Worm (Caenorhabditis elegans) whole organism, L4 larva: ENCODE results near the gene ZK829.7.
A peak's percentile ranks its signal among the peaks of the same experiment; 100 is the strongest.

Experiments used
- D1046.2 ChIP-seq: fragments of 200-800 bp; sonication (Bioruptor generic); IDR thresholded peaks from 2 replicates; pipeline ENCODE4 v1.3.6; 2022; ENCODE audit warnings: missing genetic modification characterization, missing compliant biosample characterization
- F10B5.3 ChIP-seq: sonication (generic microtip); optimal IDR thresholded peaks from 2 replicates; lab custom pipeline; 2016; ENCODE audit warnings: mild to moderate bottlenecking, missing genetic modification characterization, missing compliant biosample characterization
- F26F4.8 ChIP-seq: fragments of 200-800 bp; sonication (Bioruptor generic); conservative IDR thresholded peaks from 2 replicates; pipeline ENCODE4 v1.3.6; 2022; ENCODE audit warnings: missing genetic modification characterization, missing compliant biosample characterization
- F37D6.2 ChIP-seq: sonication (generic microtip); optimal IDR thresholded peaks from 2 replicates; lab custom pipeline; 2016; ENCODE audit warnings: mild to moderate bottlenecking, missing genetic modification characterization, missing compliant biosample characterization
- F49E8.2 ChIP-seq: sonication (generic microtip); optimal IDR thresholded peaks from 2 replicates; lab custom pipeline; 2016; ENCODE audit warnings: missing compliant biosample characterization, mild to moderate bottlenecking, missing genetic modification characterization, borderline replicate concordance
- Y105C5A.15 ChIP-seq: fragments of 200-800 bp; sonication (Bioruptor generic); IDR thresholded peaks from 2 replicates; pipeline ENCODE4 v1.3.6; 2022; ENCODE audit warnings: missing genetic modification characterization, missing compliant biosample characterization
- Y48G9A.11 ChIP-seq: fragments of 200-800 bp; sonication (Bioruptor generic); IDR thresholded peaks from 2 replicates; pipeline ENCODE4 v1.3.6; 2022; ENCODE audit warnings: missing genetic modification reagents, missing genetic modification characterization, missing compliant biosample characterization
- Y5F2A.4 ChIP-seq: fragments of 200-800 bp; sonication (Bioruptor generic); optimal IDR thresholded peaks from 2 replicates; lab custom pipeline; 2018; ENCODE audit warnings: mild to moderate bottlenecking, missing genetic modification characterization, missing compliant biosample characterization
- Y75B8A.6 ChIP-seq: fragments of 200-800 bp; sonication (Bioruptor generic); IDR thresholded peaks from 2 replicates; pipeline ENCODE4 v1.3.6; 2022; ENCODE audit warnings: missing genetic modification reagents, missing genetic modification characterization, missing compliant biosample characterization
- ZK337.2 ChIP-seq: fragments of 200-800 bp; sonication (Bioruptor generic); IDR thresholded peaks from 2 replicates; pipeline ENCODE4 v1.3.6; 2022; ENCODE audit warnings: missing genetic modification reagents, missing genetic modification characterization, missing compliant biosample characterization
- aly-2 ChIP-seq: sonication (generic microtip); optimal IDR thresholded peaks from 2 replicates; lab custom pipeline; 2018; ENCODE audit warnings: missing biosample characterization, missing genetic modification characterization
- attf-4 ChIP-seq: sonication (generic microtip); optimal IDR thresholded peaks from 3 replicates; lab custom pipeline; 2017; ENCODE audit warnings: missing biosample characterization, missing genetic modification characterization
- ceh-32 ChIP-seq: sonication (generic microtip); optimal IDR thresholded peaks from 2 replicates; lab custom pipeline; 2016; ENCODE audit warnings: mild to moderate bottlenecking, missing genetic modification characterization, missing compliant biosample characterization; ENCODE audit not compliant: poor library complexity
- ceh-44 ChIP-seq: fragments of 200-800 bp; sonication (Bioruptor generic); IDR thresholded peaks from 2 replicates; pipeline ENCODE4 v1.3.6; 2022; ENCODE audit warnings: missing genetic modification reagents, missing genetic modification characterization, missing compliant biosample characterization
- ceh-62 ChIP-seq: sonication (generic microtip); optimal IDR thresholded peaks from 2 replicates; lab custom pipeline; 2017; ENCODE audit warnings: missing biosample characterization, missing genetic modification characterization
- ceh-82 ChIP-seq: sonication (generic microtip); optimal IDR thresholded peaks from 2 replicates; lab custom pipeline; 2017; ENCODE audit warnings: missing biosample characterization, missing genetic modification characterization
- ces-1 ChIP-seq: fragments of 150-350 bp; sonication (generic microtip); optimal IDR thresholded peaks from 4 replicates; lab custom pipeline; 2014; ENCODE audit warnings: missing biosample characterization, missing genetic modification reagents, missing genetic modification characterization
- ctbp-1 ChIP-seq: fragments of 200-800 bp; sonication (Bioruptor generic); IDR thresholded peaks from 2 replicates; pipeline ENCODE4 v1.3.6; 2022; ENCODE audit warnings: missing genetic modification reagents, missing genetic modification characterization, missing compliant biosample characterization
- daf-12 ChIP-seq: fragments of 150-350 bp; optimal IDR thresholded peaks from 2 replicates; lab custom pipeline; 2014; ENCODE audit warnings: missing biosample characterization, missing genetic modification reagents, missing genetic modification characterization
- daf-16 ChIP-seq, 3 experiments: sonication (generic microtip); optimal IDR thresholded peaks; 2 replicates each; lab custom pipeline; 2016 to 2017; ENCODE audit warnings: missing genetic modification characterization in 3 of 3, missing genetic modification reagents in 3 of 3, mild to moderate bottlenecking in 2 of 3, missing compliant biosample characterization in 2 of 3, missing biosample characterization in 1 of 3, moderate library complexity in 1 of 3
- daf-19 ChIP-seq: fragments of 200-800 bp; sonication (Bioruptor generic); conservative IDR thresholded peaks from 2 replicates; pipeline ENCODE4 v1.3.6; 2022; ENCODE audit warnings: missing genetic modification characterization, missing compliant biosample characterization
- daf-8 ChIP-seq: fragments of 200-800 bp; sonication (Bioruptor generic); IDR thresholded peaks from 2 replicates; pipeline ENCODE4 v1.3.6; 2022; ENCODE audit warnings: missing genetic modification characterization, missing compliant biosample characterization
- dmd-8 ChIP-seq: fragments of 200-800 bp; sonication (Bioruptor generic); IDR thresholded peaks from 2 replicates; pipeline ENCODE4 v1.3.6; 2022; ENCODE audit warnings: missing genetic modification characterization, missing compliant biosample characterization
- duxl-1 ChIP-seq: sonication (generic microtip); optimal IDR thresholded peaks from 2 replicates; lab custom pipeline; 2016; ENCODE audit warnings: mild to moderate bottlenecking, missing genetic modification characterization, moderate library complexity, missing compliant biosample characterization; ENCODE audit not compliant: poor library complexity
- hif-1 ChIP-seq, 2 experiments: sonication (generic microtip); optimal IDR thresholded peaks; 2 replicates each; lab custom pipeline; 2016 to 2017; ENCODE audit warnings: missing compliant biosample characterization in 2 of 2, missing genetic modification characterization in 2 of 2, missing genetic modification reagents in 2 of 2, missing genotype in 2 of 2, mild to moderate bottlenecking in 1 of 2
- hlh-11 ChIP-seq: fragments of 200-800 bp; sonication (Bioruptor generic); optimal IDR thresholded peaks from 2 replicates; lab custom pipeline; 2018; ENCODE audit warnings: mild to moderate bottlenecking, missing genetic modification characterization, missing compliant biosample characterization
- hmg-1.1 ChIP-seq: fragments of 200-800 bp; sonication (Bioruptor generic); IDR thresholded peaks from 2 replicates; pipeline ENCODE4 v1.3.6; 2022; ENCODE audit warnings: missing genetic modification reagents, missing genetic modification characterization, missing compliant biosample characterization
- jun-1 ChIP-seq: fragments of 150-350 bp; optimal IDR thresholded peaks from 2 replicates; lab custom pipeline; 2014; ENCODE audit warnings: missing biosample characterization, missing genetic modification reagents, missing genetic modification characterization
- lim-7 ChIP-seq: fragments of 200-800 bp; sonication (Bioruptor generic); IDR thresholded peaks from 2 replicates; pipeline ENCODE4 v1.3.6; 2022; ENCODE audit warnings: missing genetic modification characterization, missing compliant biosample characterization
- lin-1 ChIP-seq: fragments of 200-800 bp; sonication (Bioruptor generic); IDR thresholded peaks from 2 replicates; pipeline ENCODE4 v1.3.6; 2022; ENCODE audit warnings: missing genetic modification reagents, missing genetic modification characterization, missing compliant biosample characterization
- lsy-2 ChIP-seq, 2 experiments: fragments of 150-350 bp in 1 of 2; sonication (generic microtip) in 1 of 2; optimal IDR thresholded peaks; 2 replicates each; lab custom pipeline; 2014 to 2017; ENCODE audit warnings: missing biosample characterization in 2 of 2, missing genetic modification characterization in 2 of 2
- madf-5 ChIP-seq, 2 experiments: fragments of 200-800 bp; sonication (Bioruptor generic); IDR thresholded peaks; 2 replicates each; pipeline ENCODE4 v1.3.6; 2022; ENCODE audit warnings: missing compliant biosample characterization in 2 of 2, missing genetic modification characterization in 2 of 2
- madf-9 ChIP-seq: fragments of 200-800 bp; sonication (Bioruptor generic); conservative IDR thresholded peaks from 2 replicates; pipeline ENCODE4 v1.3.6; 2022; ENCODE audit warnings: missing genetic modification reagents, missing genetic modification characterization, missing compliant biosample characterization
- mep-1 ChIP-seq: fragments of 150-350 bp; sonication (generic microtip); optimal IDR thresholded peaks from 3 replicates; lab custom pipeline; 2014; ENCODE audit warnings: missing biosample characterization, missing genetic modification characterization
- mes-2 ChIP-seq: sonication (generic microtip); optimal IDR thresholded peaks from 2 replicates; lab custom pipeline; 2016; ENCODE audit warnings: missing genotype, mild to moderate bottlenecking, missing genetic modification characterization, missing compliant biosample characterization; ENCODE audit not compliant: poor library complexity, severe bottlenecking
- nhr-10 ChIP-seq: fragments of 150-350 bp; optimal IDR thresholded peaks from 2 replicates; lab custom pipeline; 2014; ENCODE audit warnings: missing biosample characterization, missing genetic modification characterization
- nhr-102 ChIP-seq: sonication (generic microtip); optimal IDR thresholded peaks from 2 replicates; lab custom pipeline; 2016; ENCODE audit warnings: mild to moderate bottlenecking, missing genetic modification characterization, moderate library complexity, missing compliant biosample characterization
- nhr-237 ChIP-seq: sonication (generic microtip); optimal IDR thresholded peaks from 2 replicates; lab custom pipeline; 2017; ENCODE audit warnings: missing biosample characterization, missing genetic modification characterization
- nhr-41 ChIP-seq: fragments of 200-800 bp; sonication (Bioruptor generic); IDR thresholded peaks from 2 replicates; pipeline ENCODE4 v1.3.6; 2022; ENCODE audit warnings: missing genetic modification reagents, missing genetic modification characterization, missing compliant biosample characterization
- nhr-6 ChIP-seq: fragments of 150-350 bp; optimal IDR thresholded peaks from 2 replicates; lab custom pipeline; 2014; ENCODE audit warnings: missing biosample characterization, missing genetic modification characterization
- nhr-76 ChIP-seq: fragments of 150-350 bp; optimal IDR thresholded peaks from 2 replicates; lab custom pipeline; 2014; ENCODE audit warnings: missing biosample characterization, missing genetic modification characterization
- nhr-77 ChIP-seq: fragments of 150-350 bp; optimal IDR thresholded peaks from 2 replicates; lab custom pipeline; 2014; ENCODE audit warnings: missing biosample characterization, missing genetic modification characterization
- skn-1 ChIP-seq: fragments of 150-350 bp; optimal IDR thresholded peaks from 2 replicates; lab custom pipeline; 2014; ENCODE audit warnings: missing biosample characterization, missing genetic modification characterization
- snpc-1.2 ChIP-seq: fragments of 200-800 bp; sonication (Bioruptor generic); IDR thresholded peaks from 2 replicates; pipeline ENCODE4 v1.3.6; 2022; ENCODE audit warnings: missing genetic modification reagents, missing genetic modification characterization, missing compliant biosample characterization
- tag-97 ChIP-seq: fragments of 200-800 bp; sonication (Bioruptor generic); IDR thresholded peaks from 2 replicates; pipeline ENCODE4 v1.3.6; 2022; ENCODE audit warnings: missing genetic modification characterization, missing compliant biosample characterization
- tra-1 ChIP-seq: fragments of 200-800 bp; sonication (Bioruptor generic); IDR thresholded peaks from 2 replicates; pipeline ENCODE4 v1.3.6; 2022; ENCODE audit warnings: missing genetic modification reagents, missing genetic modification characterization, missing compliant biosample characterization
- unc-39 ChIP-seq: sonication (generic microtip); optimal IDR thresholded peaks from 2 replicates; lab custom pipeline; 2017; ENCODE audit warnings: missing biosample characterization, missing genetic modification characterization
- zfp-2 ChIP-seq: sonication (generic microtip); optimal IDR thresholded peaks from 2 replicates; lab custom pipeline; 2016; ENCODE audit warnings: mild to moderate bottlenecking, missing genetic modification characterization, missing compliant biosample characterization

The ZK829.7 gene

DNA sequence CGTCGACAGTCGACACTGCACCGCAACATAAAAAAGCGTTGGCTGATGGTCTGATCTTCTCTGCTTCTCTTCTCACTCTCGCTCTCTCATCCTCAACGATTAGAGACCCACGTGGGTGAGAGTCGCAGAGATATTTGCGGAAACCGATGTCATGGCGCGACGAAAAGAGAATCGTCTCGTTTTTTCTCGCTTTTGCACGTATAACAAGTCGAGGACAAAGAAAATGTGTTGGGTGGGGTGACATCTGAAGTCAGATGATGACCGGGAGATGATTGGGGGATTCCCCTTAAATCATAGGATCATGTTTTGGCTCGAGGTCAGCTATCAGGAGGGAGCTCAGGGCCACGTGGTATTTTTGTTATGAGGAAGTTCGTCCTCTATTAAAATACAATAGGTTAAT, 4.9 kb downstream of the ZK829.7 start (continued):
- TF ChIP-seq lin-1 = peak; percentile 91
- peak; percentile 90 for TF ChIP-seq mep-1 (tag; lab: Kevin White, UChicago)
- peak; percentile 27 for TF ChIP-seq nhr-237 (tag; lab: Kevin White, UChicago)
- peak; percentile 86 for TF ChIP-seq nhr-77 (tag; lab: Kevin White, UChicago)
- TF ChIP-seq hif-1 (tag; optimal IDR thresholded peaks at IDR 0.05; lab: Kevin White, UChicago) = peak; percentile 90 to 99
- TF ChIP-seq D1046.2 (GFP tag; lab: Robert Waterston, UW) = peak; percentile 14; the same call in 1 of the 2 replicates
- TF ChIP-seq lsy-2 (tag; optimal IDR thresholded peaks at IDR 0.05; lab: Kevin White, UChicago) = peak in 1 of 2 experiments; percentile 74
- TF ChIP-seq duxl-1 (tag; lab: Kevin White, UChicago) = peak; percentile 48

DNA sequence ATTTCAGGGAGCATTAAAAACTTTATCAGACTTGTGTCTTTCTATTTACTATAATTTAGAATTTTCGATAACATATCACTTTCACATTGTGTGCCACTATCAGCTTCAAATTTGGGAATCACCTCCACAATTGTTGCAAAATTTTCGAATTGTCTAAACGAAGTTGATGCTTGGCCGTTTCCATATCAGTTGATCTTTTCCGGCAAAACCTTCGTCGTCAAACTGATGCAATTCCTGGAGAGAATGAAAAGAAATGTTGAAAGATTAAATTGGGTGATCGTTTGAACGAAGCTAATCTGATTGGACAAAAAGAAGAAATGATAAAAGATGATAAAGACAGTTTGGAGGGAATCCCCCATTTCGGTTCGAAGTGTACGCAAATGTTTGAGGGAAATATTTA, 5.7 kb downstream of the ZK829.7 start:
- TF ChIP-seq ceh-62 (tag; lab: Kevin White, UChicago) (no peak), madf-5 (GFP tag; IDR thresholded peaks at IDR 0.05; lab: Robert Waterston, UW) (no peak), lsy-2 (tag; optimal IDR thresholded peaks at IDR 0.05; lab: Kevin White, UChicago) (peak; percentile 28 to 60), ceh-82 (tag; lab: Kevin White, UChicago) (no peak), lim-7 (GFP tag; lab: Robert Waterston, UW) (no peak), Y105C5A.15 (no peak), tag-97 (no peak), daf-19 (GFP tag; lab: Robert Waterston, UW) (no peak), aly-2 (tag; lab: Kevin White, UChicago) (no peak), mep-1 (tag; lab: Kevin White, UChicago) (peak; percentile 86), zfp-2 (tag; lab: Kevin White, UChicago) (no peak), nhr-76 (tag; lab: Kevin White, UChicago) (no peak), unc-39 (tag; lab: Kevin White, UChicago) (no peak), madf-9 (no peak), ZK337.2 (no peak), D1046.2 (GFP tag; lab: Robert Waterston, UW) (no peak), daf-8 (GFP tag; lab: Robert Waterston, UW) (no peak), daf-12 (tag; lab: Kevin White, UChicago) (no peak), nhr-6 (tag; lab: Kevin White, UChicago) (no peak), nhr-41 (GFP tag; lab: Robert Waterston, UW) (no peak), lin-1 (peak; percentile 93), hlh-11 (peak; percentile 82), F26F4.8 (GFP tag; lab: Robert Waterston, UW) (no peak), F37D6.2 (no peak), skn-1 (no peak), Y5F2A.4 (GFP tag; lab: Kevin White, UChicago) (no peak), hmg-1.1 (GFP tag; lab: Robert Waterston, UW) (peak; percentile 15; the same call in 1 of the 2 replicates), mes-2 (tag; lab: Kevin White, UChicago) (peak; percentile 65), snpc-1.2 (no peak), dmd-8 (no peak), attf-4 (tag; lab: Kevin White, UChicago) (no peak), nhr-102 (tag; lab: Kevin White, UChicago) (peak; percentile 33), ceh-32 (tag; lab: Kevin White, UChicago) (no peak), nhr-10 (tag; lab: Kevin White, UChicago) (peak; percentile 86), daf-16 (GFP tag; optimal IDR thresholded peaks at IDR 0.05; lab: Kevin White, UChicago) (peak in 1 of 2 experiments; percentile 73), daf-16 (tag; optimal IDR thresholded peaks at IDR 0.05; lab: Kevin White, UChicago) (peak; percentile 92), ctbp-1 (GFP tag; lab: Robert Waterston, UW) (no peak), ces-1 (GFP tag; lab: Kevin White, UChicago) (no peak), Y48G9A.11 (GFP tag; lab: Robert Waterston, UW) (peak; percentile 7; the same call in 1 of the 2 replicates), F10B5.3 (tag; lab: Kevin White, UChicago) (no peak), tra-1 (peak; percentile 65), Y75B8A.6 (peak; percentile 69; the same call in 1 of the 2 replicates), ceh-44 (GFP tag; lab: Robert Waterston, UW) (no peak), F49E8.2 (tag; lab: Kevin White, UChicago) (no peak), jun-1 (tag; lab: Kevin White, UChicago) (no peak)
